Worm (Caenorhabditis elegans) whole organism, midembryonic: ENCODE measurements around the gene F35D2.2.

Source experiments
- T22C8.4 ChIP-seq: fragments of 200-800 bp; sonication (Bioruptor generic); IDR thresholded peaks from 2 replicates; pipeline ENCODE4 v1.3.6; 2022; ENCODE audit warnings: missing genetic modification characterization, missing compliant biosample characterization
- cog-1 ChIP-seq: sonication (generic microtip); optimal IDR thresholded peaks from 2 replicates; lab custom pipeline; 2016; ENCODE audit warnings: missing genetic modification characterization, missing compliant biosample characterization
- flt-1 ChIP-seq: fragments of 200-800 bp; sonication (Bioruptor generic); IDR thresholded peaks from 2 replicates; pipeline ENCODE4 v1.3.6; 2022; ENCODE audit warnings: missing genetic modification characterization, missing compliant biosample characterization
- klf-2 ChIP-seq: fragments of 200-800 bp; sonication (Bioruptor generic); conservative IDR thresholded peaks from 2 replicates; pipeline ENCODE4 v1.3.6; 2022; ENCODE audit warnings: missing genetic modification reagents, missing genetic modification characterization, missing compliant biosample characterization
- med-1 ChIP-seq: sonication (generic microtip); optimal IDR thresholded peaks from 2 replicates; lab custom pipeline; 2017; ENCODE audit warnings: missing genetic modification characterization, mild to moderate bottlenecking, missing compliant biosample characterization, antibody characterized with exemption, missing genetic modification reagents; ENCODE audit not compliant: insufficient read depth
- ref-1 ChIP-seq: fragments of 200-800 bp; sonication (Bioruptor generic); conservative IDR thresholded peaks from 2 replicates; pipeline ENCODE4 v1.3.6; 2022; ENCODE audit warnings: missing genetic modification reagents, missing genetic modification characterization, missing compliant biosample characterization
- tab-1 ChIP-seq: fragments of 200-800 bp; sonication (Bioruptor generic); IDR thresholded peaks from 2 replicates; pipeline ENCODE4 v1.3.6; 2022; ENCODE audit warnings: missing genetic modification characterization, missing compliant biosample characterization
- ztf-23 ChIP-seq: fragments of 200-800 bp; sonication (Bioruptor generic); IDR thresholded peaks from 2 replicates; pipeline ENCODE4 v1.3.6; 2022; ENCODE audit warnings: missing genetic modification reagents, missing genetic modification characterization, missing compliant biosample characterization
- ztf-29 ChIP-seq: fragments of 200-800 bp; sonication (Bioruptor generic); IDR thresholded peaks from 2 replicates; pipeline ENCODE4 v1.3.6; 2022; ENCODE audit warnings: missing genetic modification reagents, missing genetic modification characterization, missing compliant biosample characterization

ce11 chrII:7621513-7621912 lies 47.3 kb downstream of the F35D2.2 start:
- TF ChIP-seq ztf-23 (no peak), klf-2 (GFP tag; lab: Robert Waterston, UW) (no peak), med-1 (GFP tag; lab: Kevin White, UChicago) (no peak), T22C8.4 (GFP tag; lab: Robert Waterston, UW) (no peak), flt-1 (no peak), tab-1 (GFP tag; lab: Robert Waterston, UW) (no peak), ztf-29 (GFP tag; lab: Robert Waterston, UW) (no peak), cog-1 (no peak), ref-1 (GFP tag; lab: Robert Waterston, UW) (no peak)
